Fruit fly (Drosophila melanogaster) whole organism, wandering third instar larva: Measurements from ENCODE around the gene Ir7c.

Experiments
- Dfd ChIP-seq: fragments of >200 bp; optimal IDR thresholded peaks from 2 replicates; lab custom pipeline; 2017; ENCODE audit warnings: missing biosample characterization, missing genetic modification characterization
- brk ChIP-seq: fragments of 200-800 bp; sonication (Bioruptor generic); optimal IDR thresholded peaks from 2 replicates; lab custom pipeline; 2016; ENCODE audit warnings: missing biosample characterization, mild to moderate bottlenecking, missing genetic modification characterization
- lola ChIP-seq: fragments of >200 bp; optimal IDR thresholded peaks from 2 replicates; lab custom pipeline; 2017; ENCODE audit warnings: missing biosample characterization, missing genetic modification characterization

DNA sequence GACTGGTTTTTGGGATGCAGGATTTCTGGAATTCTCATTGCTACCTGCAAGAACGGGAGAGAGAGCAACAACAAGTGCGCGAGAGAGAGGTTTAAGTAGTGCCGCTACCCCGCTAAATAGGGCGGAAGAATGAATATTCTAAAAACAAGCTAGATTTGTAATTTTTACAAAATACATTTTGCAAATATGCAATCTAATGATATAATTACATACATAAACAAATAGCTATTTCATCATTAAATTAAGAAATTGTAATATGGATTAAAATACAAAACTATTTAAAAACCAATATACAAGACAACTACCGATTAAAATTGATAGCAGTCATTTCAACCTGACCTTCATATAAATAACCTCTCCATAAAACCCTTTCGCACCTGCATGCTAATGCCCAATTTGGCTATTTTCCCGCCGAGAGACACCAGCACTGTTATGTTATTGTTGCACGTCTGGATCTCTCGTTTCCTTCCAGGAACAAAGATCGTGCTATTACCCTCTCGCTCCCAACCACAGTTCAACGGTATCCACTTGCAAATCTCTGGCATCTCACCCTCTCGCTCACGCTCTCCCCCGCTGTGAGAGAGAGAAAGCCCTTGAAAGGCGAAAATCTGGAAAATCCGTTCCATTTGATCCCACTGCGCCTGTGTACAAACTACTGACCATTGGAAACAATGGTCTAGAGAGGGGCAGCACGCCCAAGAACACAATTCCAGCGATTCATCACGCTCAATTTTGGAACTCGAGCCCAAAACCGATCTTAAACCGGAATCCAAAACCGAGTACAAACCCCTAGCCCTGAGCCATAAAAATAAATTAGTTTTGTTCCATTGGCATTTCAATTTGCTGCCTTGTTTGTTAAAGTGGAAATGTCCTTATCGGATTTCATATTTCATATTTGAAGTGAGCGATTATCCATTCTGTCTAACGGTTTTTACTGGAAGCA lies 17.7 kb downstream of the Ir7c start, which contains the start of gene Nek2:
- no peak for TF ChIP-seq Dfd
- TF ChIP-seq brk (GFP tag; lab: Kevin White, UChicago): no peak
- no peak for TF ChIP-seq lola (GFP tag; lab: Kevin White, UChicago)
